Fruit fly (Drosophila melanogaster) whole organism, adult: ENCODE data around the gene Gclc.

ENCODE experiments used
- CG14711 ChIP-seq: fragments of 200-800 bp; sonication (Bioruptor generic); optimal IDR thresholded peaks from 2 replicates; lab custom pipeline; 2018; ENCODE audit warnings: missing biosample characterization, mild to moderate bottlenecking, missing genetic modification characterization, moderate library complexity
- CG1620 ChIP-seq: fragments of 200-800 bp; sonication (Bioruptor generic); optimal IDR thresholded peaks from 2 replicates; lab custom pipeline; 2016; ENCODE audit warnings: missing biosample characterization, missing genetic modification characterization
- Mnt ChIP-seq: fragments of 200-800 bp; sonication (Bioruptor generic); optimal IDR thresholded peaks from 2 replicates; lab custom pipeline; 2016; ENCODE audit warnings: missing biosample characterization, mild to moderate bottlenecking, missing genetic modification characterization
- bab1 ChIP-seq: fragments of 200-800 bp; sonication (Bioruptor generic); optimal IDR thresholded peaks from 3 replicates; lab custom pipeline; 2019; ENCODE audit warnings: missing biosample characterization, mild to moderate bottlenecking, missing genetic modification characterization, moderate library complexity
- cic ChIP-seq: fragments of 200-800 bp; sonication (Bioruptor generic); optimal IDR thresholded peaks from 2 replicates; lab custom pipeline; 2017; ENCODE audit warnings: missing biosample characterization, mild to moderate bottlenecking, missing genetic modification characterization, moderate library complexity
- kay ChIP-seq: fragments of 200-800 bp; sonication (Bioruptor generic); peaks from one replicate; lab custom pipeline; 2016; ENCODE audit warnings: missing biosample characterization, missing genetic modification characterization, borderline replicate concordance
- ovo ChIP-seq: fragments of 200-800 bp; sonication (Bioruptor generic); optimal IDR thresholded peaks from 2 replicates; lab custom pipeline; 2016; ENCODE audit warnings: missing biosample characterization, missing genetic modification characterization
- tj ChIP-seq: fragments of 200-800 bp; sonication (Bioruptor generic); optimal IDR thresholded peaks from 3 replicates; lab custom pipeline; 2017; ENCODE audit warnings: missing biosample characterization, mild to moderate bottlenecking, missing genetic modification characterization, moderate library complexity

DNA sequence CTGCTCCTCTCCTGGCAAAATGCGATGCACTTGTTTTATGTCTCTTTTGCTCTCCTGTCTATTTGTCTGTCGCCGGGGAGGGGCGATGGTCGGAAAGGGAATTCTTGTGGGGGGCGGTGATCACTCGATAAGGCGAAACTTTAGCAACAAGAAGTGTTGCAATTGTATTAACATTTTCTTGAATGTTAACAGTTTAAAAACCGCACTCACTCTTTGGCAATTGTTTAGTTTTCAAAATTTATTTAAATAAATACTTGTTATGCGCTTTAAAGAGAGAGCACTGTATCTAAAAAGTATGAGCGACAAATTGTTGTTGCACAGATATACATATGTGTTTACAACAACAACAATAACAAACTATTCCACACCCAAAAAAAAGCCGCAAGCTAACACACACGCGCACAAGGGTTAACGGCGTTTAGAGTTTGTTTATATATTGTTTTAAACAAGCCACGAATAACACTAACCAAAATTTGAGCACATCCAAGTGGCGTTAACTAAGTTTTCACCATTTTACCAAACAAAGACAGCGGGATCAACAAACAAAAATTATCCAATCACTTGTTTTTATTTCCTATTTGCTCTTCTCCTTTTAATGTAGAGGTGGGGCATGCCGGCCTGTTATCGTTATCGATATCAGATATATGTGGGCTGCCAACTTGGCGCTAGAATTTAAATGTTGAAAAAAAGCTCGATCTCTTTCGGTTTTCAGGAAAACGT is 14.3 kb downstream of the Gclc start, which contains the start of gene CG2258:
- TF ChIP-seq Mnt (peak; percentile 89), kay (no peak), ovo (GFP tag; lab: Kevin White, UChicago) (peak; percentile 82), cic (peak; percentile 59), tj (peak; percentile 71), bab1 (GFP tag; lab: Kevin White, UChicago) (peak; percentile 97), CG1620 (GFP tag; lab: Kevin White, UChicago) (peak; percentile 88), CG14711 (tag; lab: Kevin White, UChicago) (peak; percentile 95)
